Worm (Caenorhabditis elegans): Measurements from ENCODE around the gene dsl-1.

ce11 chrIV:1174411-1174810 lies 33.5 kb downstream of the dsl-1 start:
- TF ChIP-seq T22C8.4 (GFP tag; IDR thresholded peaks at IDR 0.05), result peak; percentile 73
- no peak for TF ChIP-seq flt-1 (GFP tag; IDR thresholded peaks at IDR 0.05)
- no peak for TF ChIP-seq klf-2 (GFP tag; conservative IDR thresholded peaks at IDR 0.05)
- no peak for TF ChIP-seq med-1 (GFP tag; optimal IDR thresholded peaks at IDR 0.05; ENCODE audit: insufficient read depth)
- TF ChIP-seq ref-1 (GFP tag; conservative IDR thresholded peaks at IDR 0.05), result no peak

Measured in whole organism, midembryonic.